Worm (Caenorhabditis elegans): Measurements from ENCODE around the gene lmp-1.

DNA sequence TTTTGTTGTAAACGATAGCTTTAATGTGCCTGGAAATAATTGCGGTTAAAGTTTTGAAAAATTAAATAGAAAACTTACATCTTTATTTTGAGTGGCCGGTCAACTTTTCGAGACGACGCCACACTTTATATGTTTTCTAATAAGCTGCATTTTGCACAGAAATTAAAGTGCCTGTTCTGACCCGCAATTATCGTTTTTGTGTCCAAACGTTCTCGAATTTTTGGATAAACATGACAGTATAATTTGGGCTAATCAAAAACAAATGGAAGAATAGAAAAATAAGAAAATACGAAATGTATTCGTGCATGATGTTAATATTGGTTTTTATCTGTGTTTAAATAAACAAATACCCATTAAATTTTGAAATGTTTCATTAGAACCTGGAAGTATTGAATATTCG is 43.2 kb upstream of the lmp-1 start, which contains the start of gene K10C2.12:
- TF ChIP-seq nhr-111 (GFP tag; optimal IDR thresholded peaks at IDR 0.05) (no peak), lir-3 (tag; optimal IDR thresholded peaks at IDR 0.05) (no peak), aly-2 (tag; optimal IDR thresholded peaks at IDR 0.05) (no peak), nhr-41 (GFP tag; IDR thresholded peaks at IDR 0.05) (no peak), mdl-1 (tag; optimal IDR thresholded peaks at IDR 0.05) (no peak), daf-8 (GFP tag; IDR thresholded peaks at IDR 0.05) (no peak), duxl-1 (tag; optimal IDR thresholded peaks at IDR 0.05; ENCODE audit: poor library complexity) (no peak), hlh-30 (tag; optimal IDR thresholded peaks at IDR 0.05; ENCODE audit: insufficient read depth) (no peak), unc-62 (GFP tag; optimal IDR thresholded peaks at IDR 0.05 in 1 of 2) (no peak), unc-62 (tag; optimal IDR thresholded peaks at IDR 0.05) (no peak), pha-4 (GFP tag; IDR thresholded peaks at IDR 0.05) (no peak), pha-4 (tag; optimal IDR thresholded peaks at IDR 0.05) (no peak), F49E8.2 (tag; optimal IDR thresholded peaks at IDR 0.05; ENCODE audit: borderline replicate concordance) (no peak), hif-1 (tag; optimal IDR thresholded peaks at IDR 0.05) (no peak), ces-1 (GFP tag; optimal IDR thresholded peaks at IDR 0.05) (no peak), madf-5 (GFP tag; IDR thresholded peaks at IDR 0.05) (no peak)
